Worm (Caenorhabditis elegans) whole organism, L4 larva: ENCODE measurements around the gene F01F1.3.

Experiments
- R02D3.7 ChIP-seq: fragments of 150-350 bp; sonication (generic microtip); optimal IDR thresholded peaks from 3 replicates; lab custom pipeline; 2014; ENCODE audit warnings: missing biosample characterization, missing genetic modification characterization
- ZK546.5 ChIP-seq, 2 experiments: sonication (generic microtip); optimal IDR thresholded peaks; 2 replicates each; lab custom pipeline; 2017; ENCODE audit warnings: missing biosample characterization in 2 of 2, missing genetic modification characterization in 2 of 2
- ama-1 ChIP-seq: fragments of 150-350 bp; optimal IDR thresholded peaks from 2 replicates; lab custom pipeline; 2014; ENCODE audit warnings: inconsistent platforms, mixed read lengths
- ceh-28 ChIP-seq: fragments of 150-350 bp; optimal IDR thresholded peaks from 2 replicates; lab custom pipeline; 2014; ENCODE audit warnings: missing biosample characterization, missing genetic modification reagents, missing genetic modification characterization
- ceh-44 ChIP-seq: fragments of 200-800 bp; sonication (Bioruptor generic); IDR thresholded peaks from 2 replicates; pipeline ENCODE4 v1.3.6; 2022; ENCODE audit warnings: missing genetic modification reagents, missing genetic modification characterization, missing compliant biosample characterization
- ceh-82 ChIP-seq: sonication (generic microtip); optimal IDR thresholded peaks from 2 replicates; lab custom pipeline; 2017; ENCODE audit warnings: missing biosample characterization, missing genetic modification characterization
- nhr-10 ChIP-seq: fragments of 150-350 bp; optimal IDR thresholded peaks from 2 replicates; lab custom pipeline; 2014; ENCODE audit warnings: missing biosample characterization, missing genetic modification characterization
- nhr-28 ChIP-seq: fragments of 150-350 bp; optimal IDR thresholded peaks from 2 replicates; lab custom pipeline; 2014; ENCODE audit warnings: missing biosample characterization, missing genetic modification characterization
- nhr-6 ChIP-seq: fragments of 150-350 bp; optimal IDR thresholded peaks from 2 replicates; lab custom pipeline; 2014; ENCODE audit warnings: missing biosample characterization, missing genetic modification characterization
- pha-4 ChIP-seq, 2 experiments: fragments of 150-350 bp in 1 of 2; fragments of 200-800 bp in 1 of 2; sonication (Bioruptor generic) in 1 of 2; IDR thresholded peaks in 1 of 2; optimal IDR thresholded peaks in 1 of 2; 2 replicates each; pipeline versions ENCODE4 v1.3.6 to Lab custom; 2014 to 2022; ENCODE audit warnings: missing genetic modification characterization in 2 of 2, missing genetic modification reagents in 2 of 2, missing biosample characterization in 1 of 2, missing compliant biosample characterization in 1 of 2
- snpc-4 ChIP-seq: fragments of 150-350 bp; optimal IDR thresholded peaks from 2 replicates; lab custom pipeline; 2014; ENCODE audit warnings: missing biosample characterization, missing genetic modification characterization

ce11 chrIII:5836261-5836660 is 35.5 kb upstream of the F01F1.3 start:
- TF ChIP-seq nhr-10 (tag; lab: Kevin White, UChicago) = no peak
- TF ChIP-seq R02D3.7 = no peak
- TF ChIP-seq snpc-4 (tag; lab: Kevin White, UChicago) = no peak
- no peak for TF ChIP-seq pha-4 (GFP tag; IDR thresholded peaks at IDR 0.05; lab: Robert Waterston, UW)
- TF ChIP-seq pha-4 (tag; optimal IDR thresholded peaks at IDR 0.05; lab: Kevin White, UChicago) = no peak
- TF ChIP-seq ceh-28 (tag; lab: Kevin White, UChicago) = no peak
- TF ChIP-seq ama-1 (lab: Kevin White, UChicago) = no peak
- TF ChIP-seq nhr-28 (tag; lab: Kevin White, UChicago) = no peak
- no peak for TF ChIP-seq ZK546.5 (tag; optimal IDR thresholded peaks at IDR 0.05; lab: Kevin White, UChicago)
- no peak for TF ChIP-seq ceh-82 (tag; lab: Kevin White, UChicago)
- TF ChIP-seq nhr-6 (tag; lab: Kevin White, UChicago) = no peak
- no peak for TF ChIP-seq ceh-44 (GFP tag; lab: Robert Waterston, UW)
